Fruit fly (Drosophila melanogaster): ENCODE data around the gene CG5391.

Gene CG5391

DNA sequence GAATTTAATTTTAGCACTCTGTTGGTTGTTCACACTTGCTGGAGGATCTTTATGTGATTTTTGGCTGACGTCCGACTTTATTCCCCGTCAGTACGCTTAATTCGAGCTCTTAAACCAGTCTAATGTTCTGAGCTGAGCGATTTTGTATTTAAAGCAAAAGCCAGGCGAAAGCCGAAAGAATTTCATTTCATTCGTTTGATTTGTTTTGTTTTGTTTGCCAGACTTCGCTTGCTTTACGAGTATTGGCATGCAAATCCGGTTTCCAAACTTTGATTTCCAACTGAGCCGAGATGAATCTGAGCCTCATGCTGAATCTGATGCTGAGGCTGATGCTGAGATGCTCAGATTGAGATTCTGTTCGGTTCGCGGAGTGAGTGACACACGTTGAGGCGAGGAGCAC is at the start of gene CG5391:
Gene CG5391, minus strand, starts transcription at position 101 of the 400 bp plus-strand sequence.
- TF ChIP-seq psq (optimal IDR thresholded peaks at IDR 0.05) (no peak), pan (optimal IDR thresholded peaks at IDR 0.05) (no peak), EcR (GFP tag; optimal IDR thresholded peaks at IDR 0.05) (no peak), usp (GFP tag; optimal IDR thresholded peaks at IDR 0.05) (no peak), CG8478 (optimal IDR thresholded peaks at IDR 0.05) (no peak), Dll (optimal IDR thresholded peaks at IDR 0.05) (no peak)

DNA sequence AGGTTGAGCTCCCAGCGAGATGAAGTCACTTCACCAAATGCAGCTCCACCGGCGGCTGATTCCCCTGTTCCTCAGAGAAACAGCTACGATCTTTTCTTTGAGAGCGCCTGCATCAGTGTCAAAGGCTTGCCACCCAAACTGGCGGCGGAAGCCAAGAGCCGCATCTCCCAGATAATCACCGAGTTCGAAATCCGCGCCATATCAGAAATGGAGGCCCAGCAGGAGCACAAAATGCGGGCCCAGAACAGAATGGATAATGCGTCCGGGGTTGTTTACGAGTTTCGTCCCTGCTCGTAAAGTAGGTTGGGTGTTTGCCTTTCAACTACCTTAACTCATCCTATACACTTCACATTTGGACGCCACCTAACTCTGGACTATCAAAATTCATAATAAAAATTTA is 47.8 kb upstream of the CG5391 start, which contains the start of gene Gpdh3:
Gene Gpdh3, plus strand, starts transcription at position 301 of the 400 bp plus-strand sequence.
- TF ChIP-seq Dll (optimal IDR thresholded peaks at IDR 0.05) (no peak), EcR (GFP tag; optimal IDR thresholded peaks at IDR 0.05) (no peak), usp (GFP tag; optimal IDR thresholded peaks at IDR 0.05) (no peak), psq (optimal IDR thresholded peaks at IDR 0.05) (no peak), pan (optimal IDR thresholded peaks at IDR 0.05) (no peak), CG8478 (optimal IDR thresholded peaks at IDR 0.05) (no peak)

DNA sequence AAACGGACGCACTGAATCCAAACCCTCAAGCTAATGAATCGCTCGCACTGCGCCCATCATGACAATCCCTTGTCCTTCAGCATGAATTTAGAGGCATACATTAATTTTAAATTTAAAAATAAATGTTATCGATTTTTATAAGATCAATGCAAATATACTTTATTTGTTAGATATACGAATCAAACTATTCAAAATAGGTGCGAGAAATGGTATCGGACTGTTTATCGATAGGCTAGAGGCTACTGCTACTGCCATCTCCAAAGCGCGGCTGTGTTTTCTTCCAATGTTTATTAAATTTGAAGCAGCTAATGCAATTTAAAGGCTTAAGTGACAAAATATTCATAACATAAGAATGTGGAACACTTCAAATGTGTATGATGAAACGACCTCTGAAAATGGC is 47.1 kb upstream of the CG5391 start, which contains the start of gene CG43342:
Gene CG43342, plus strand, starts transcription at position 264 of the 400 bp plus-strand sequence.
- TF ChIP-seq EcR (GFP tag; optimal IDR thresholded peaks at IDR 0.05) (no peak), usp (GFP tag; optimal IDR thresholded peaks at IDR 0.05) (no peak), CG8478 (optimal IDR thresholded peaks at IDR 0.05) (no peak), psq (optimal IDR thresholded peaks at IDR 0.05) (no peak), Dll (optimal IDR thresholded peaks at IDR 0.05) (no peak), pan (optimal IDR thresholded peaks at IDR 0.05) (no peak)

DNA sequence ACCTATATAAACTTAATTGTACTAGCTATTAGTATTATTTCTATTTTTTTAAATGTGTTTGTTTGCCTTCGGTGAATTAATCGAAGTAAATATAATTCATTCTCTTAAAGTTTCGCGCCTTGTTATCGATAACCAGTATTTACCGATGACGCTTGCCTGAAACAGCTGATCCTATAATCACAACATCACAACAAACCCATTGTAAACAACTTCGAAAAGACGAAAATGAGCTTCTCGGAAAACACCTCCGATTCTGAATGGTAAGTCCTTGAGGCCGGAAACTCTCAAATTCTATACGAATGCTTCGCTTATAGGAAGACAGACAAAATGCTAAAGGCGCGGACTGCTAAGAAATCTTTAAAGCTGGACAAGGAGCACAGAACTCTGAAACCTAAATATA is 46.0 kb upstream of the CG5391 start, which contains the start of gene CG34149:
Gene CG34149, plus strand, starts transcription at position 187 of the 400 bp plus-strand sequence.
- TF ChIP-seq usp (GFP tag; optimal IDR thresholded peaks at IDR 0.05): no peak
- TF ChIP-seq EcR (GFP tag; optimal IDR thresholded peaks at IDR 0.05): no peak
- TF ChIP-seq CG8478 (optimal IDR thresholded peaks at IDR 0.05): no peak
- TF ChIP-seq Dll (optimal IDR thresholded peaks at IDR 0.05): no peak
- no peak for TF ChIP-seq pan (optimal IDR thresholded peaks at IDR 0.05)
- no peak for TF ChIP-seq psq (optimal IDR thresholded peaks at IDR 0.05)

DNA sequence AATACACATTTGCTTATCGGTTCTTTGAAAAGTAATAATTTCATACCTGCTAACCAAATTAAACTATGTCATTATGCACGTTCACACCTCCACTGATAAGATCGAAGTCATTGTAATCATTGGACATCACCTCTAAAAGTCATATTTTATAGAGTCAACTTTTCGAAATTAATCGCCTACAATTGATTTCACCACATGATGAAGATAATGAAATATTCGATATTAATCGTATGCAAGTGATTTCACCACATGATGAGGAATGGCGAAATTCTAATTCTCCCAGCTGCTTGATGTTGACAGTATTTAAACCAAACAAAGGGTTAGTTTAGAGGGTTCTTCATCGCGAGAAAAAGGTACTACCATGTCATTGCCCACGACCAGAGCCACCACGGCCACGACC is 41.7 kb upstream of the CG5391 start, which contains the start of gene CG18596:
Gene CG18596, plus strand, starts transcription at position 250 of the 400 bp plus-strand sequence.
- no peak for TF ChIP-seq usp (GFP tag; optimal IDR thresholded peaks at IDR 0.05)
- TF ChIP-seq psq (optimal IDR thresholded peaks at IDR 0.05): no peak
- no peak for TF ChIP-seq pan (optimal IDR thresholded peaks at IDR 0.05)
- no peak for TF ChIP-seq EcR (GFP tag; optimal IDR thresholded peaks at IDR 0.05)

DNA sequence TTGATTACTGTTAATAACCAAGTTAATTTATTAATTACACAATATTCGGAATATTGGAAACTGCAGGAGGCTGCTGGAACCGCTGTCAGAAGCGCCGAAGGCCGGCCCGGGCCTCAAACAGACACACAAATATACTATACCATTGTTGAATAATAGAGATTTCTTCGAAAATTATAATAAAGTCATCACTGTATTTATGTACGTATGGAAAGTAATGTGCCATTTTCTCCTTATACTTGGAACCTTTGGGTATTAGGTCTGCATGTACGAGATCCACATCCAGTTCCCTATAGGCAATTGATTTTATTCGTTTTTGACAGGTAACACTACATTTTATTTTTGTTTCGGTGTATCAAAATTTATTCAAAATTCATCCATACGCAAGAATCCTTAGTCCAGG is 38.6 kb upstream of the CG5391 start, which contains the start of gene CG7069:
Gene CG7069, plus strand, starts transcription at position 301 of the 400 bp plus-strand sequence.
- TF ChIP-seq Dll (optimal IDR thresholded peaks at IDR 0.05) (no peak), pan (optimal IDR thresholded peaks at IDR 0.05) (no peak), usp (GFP tag; optimal IDR thresholded peaks at IDR 0.05) (no peak), CG8478 (optimal IDR thresholded peaks at IDR 0.05) (no peak), EcR (GFP tag; optimal IDR thresholded peaks at IDR 0.05) (no peak), psq (optimal IDR thresholded peaks at IDR 0.05) (no peak)

DNA sequence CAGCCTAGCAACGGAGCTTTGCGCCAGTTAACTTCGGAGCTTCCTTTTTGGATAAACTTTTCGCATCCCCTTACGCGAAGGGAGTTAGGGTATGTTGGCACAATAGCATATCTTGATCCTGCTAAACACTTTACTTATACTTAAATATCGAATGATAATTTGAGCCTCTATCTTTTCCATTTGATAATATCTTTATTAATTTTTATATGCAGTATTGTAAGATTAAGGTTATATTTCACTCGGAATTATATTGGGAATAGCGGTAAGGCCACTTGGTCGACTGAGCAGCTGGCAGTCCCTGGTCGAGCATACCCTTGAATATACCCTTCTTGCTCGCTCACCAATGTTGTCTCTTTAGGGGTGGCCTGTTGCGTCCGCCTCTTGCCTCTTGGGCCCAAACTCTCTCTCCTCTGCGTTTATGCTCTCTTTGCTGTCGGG is 34.8 kb upstream of the CG5391 start:
- TF ChIP-seq CG8478 (optimal IDR thresholded peaks at IDR 0.05) (no peak), usp (GFP tag; optimal IDR thresholded peaks at IDR 0.05) (no peak), pan (optimal IDR thresholded peaks at IDR 0.05) (peak; percentile 72)

DNA sequence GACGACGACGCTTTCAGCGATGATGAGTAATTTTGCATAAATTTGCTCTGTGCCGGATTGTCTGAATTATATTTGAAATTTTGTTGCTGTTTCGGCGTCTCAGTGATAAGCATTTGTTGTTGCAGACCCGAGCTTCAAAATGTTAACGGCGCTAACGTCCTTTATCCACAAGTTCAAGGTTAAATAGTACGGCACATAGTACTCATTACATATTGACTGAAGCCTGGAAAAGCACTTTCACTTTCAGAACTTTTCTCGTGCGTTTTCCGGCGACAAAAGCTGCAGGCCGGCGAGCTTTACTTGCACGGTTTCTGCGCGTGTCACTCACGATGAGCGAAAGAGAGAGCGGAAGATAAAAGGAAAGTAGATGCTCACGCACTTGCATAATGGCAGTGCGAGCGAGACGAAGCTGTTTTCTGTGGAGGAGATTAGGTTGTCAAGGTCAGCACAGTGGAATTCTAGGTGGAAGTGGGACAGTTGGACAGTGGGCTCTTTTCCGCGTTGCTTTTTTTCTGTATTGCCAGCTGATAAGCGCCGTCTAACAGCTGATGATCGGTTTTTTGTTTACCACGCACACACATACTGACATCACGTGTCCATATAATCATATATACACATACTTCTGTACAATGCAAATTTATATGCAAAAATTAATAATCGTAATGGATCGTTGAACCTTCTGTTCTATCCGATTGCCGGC is 34.3 kb upstream of the CG5391 start:
- TF ChIP-seq EcR (GFP tag; optimal IDR thresholded peaks at IDR 0.05) (no peak), usp (GFP tag; optimal IDR thresholded peaks at IDR 0.05) (no peak)

DNA sequence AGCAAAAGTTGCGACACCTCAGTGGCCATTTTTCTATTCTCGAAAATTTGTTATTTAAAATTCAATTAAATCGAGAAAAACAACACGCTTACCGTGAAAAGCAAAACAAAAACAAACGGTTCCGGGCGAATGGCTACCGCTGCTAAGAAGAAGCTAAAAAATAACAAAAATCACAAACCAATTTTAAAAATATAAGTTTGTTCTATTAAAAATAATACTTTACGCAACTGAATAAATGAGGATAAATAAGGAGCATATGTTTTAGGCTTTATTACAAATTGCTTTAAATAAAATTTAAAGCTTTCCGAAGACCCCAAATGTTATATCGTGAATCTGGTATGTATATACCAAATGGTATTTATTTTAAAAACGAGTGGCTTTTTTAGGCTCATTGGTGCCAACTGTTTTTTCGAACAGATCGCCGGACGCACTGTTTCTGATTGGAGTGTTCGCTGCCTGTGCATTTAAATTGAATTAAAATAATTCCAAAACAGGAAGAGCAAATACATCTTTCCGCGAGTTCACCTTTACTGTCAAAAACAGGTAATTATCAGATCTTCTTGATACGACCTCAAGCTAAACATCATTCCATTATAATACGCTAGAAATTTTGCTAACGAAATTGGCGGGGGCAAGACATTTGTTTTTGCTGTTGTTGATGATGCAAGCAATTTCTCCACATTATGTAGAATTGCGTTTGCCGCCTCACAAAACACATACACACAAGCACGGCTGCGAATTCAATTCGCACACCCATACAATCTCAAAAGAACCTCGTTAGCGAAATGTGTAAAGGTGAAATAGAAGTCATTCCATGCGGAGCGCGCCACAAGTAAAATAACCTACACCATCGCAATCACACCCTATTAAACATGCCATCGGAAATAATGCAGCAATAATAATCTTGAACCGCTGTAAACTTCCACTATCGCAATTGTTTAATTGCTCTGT is 33.5 kb upstream of the CG5391 start, which contains the start of the genes Polr3F and PyK:
Gene Polr3F, minus strand, starts transcription at position 248 of the 951 bp plus-strand sequence.
Gene PyK, plus strand, starts transcription at position 411 of the 951 bp plus-strand sequence.
- TF ChIP-seq psq (optimal IDR thresholded peaks at IDR 0.05): no peak
- TF ChIP-seq EcR (GFP tag; optimal IDR thresholded peaks at IDR 0.05): no peak
- no peak for TF ChIP-seq pan (optimal IDR thresholded peaks at IDR 0.05)
- no peak for TF ChIP-seq usp (GFP tag; optimal IDR thresholded peaks at IDR 0.05)
- no peak for TF ChIP-seq CG8478 (optimal IDR thresholded peaks at IDR 0.05)
- no peak for TF ChIP-seq Dll (optimal IDR thresholded peaks at IDR 0.05)

DNA sequence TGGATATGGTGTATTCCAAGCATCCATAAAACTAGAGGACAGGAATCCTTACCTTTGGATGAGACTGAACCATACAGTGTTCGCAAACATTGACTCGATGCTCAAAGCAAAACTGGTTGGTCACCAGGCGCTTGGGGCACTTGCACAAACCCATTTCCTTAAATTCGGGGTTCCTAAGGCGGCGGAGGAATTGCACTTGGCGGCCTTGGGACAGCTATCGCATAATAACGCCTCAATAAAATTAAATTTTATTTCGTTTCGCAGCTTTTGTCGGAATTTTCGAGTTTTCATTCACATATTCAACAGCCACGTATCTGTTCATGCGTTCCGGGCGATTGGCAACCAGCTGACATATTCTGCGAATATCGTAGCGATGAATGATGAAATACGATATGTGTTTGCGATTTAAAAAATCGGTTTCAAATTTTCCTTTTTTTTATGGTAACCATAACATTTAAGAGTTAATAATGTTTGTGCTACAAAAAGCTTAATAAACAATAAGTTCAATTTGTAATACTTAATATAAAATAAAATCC is 31.8 kb upstream of the CG5391 start, which contains the start of gene CG5382:
Gene CG5382, minus strand, starts transcription at position 324 of the 536 bp plus-strand sequence.
- TF ChIP-seq EcR (GFP tag; optimal IDR thresholded peaks at IDR 0.05): no peak
- TF ChIP-seq pan (optimal IDR thresholded peaks at IDR 0.05): no peak
- TF ChIP-seq psq (optimal IDR thresholded peaks at IDR 0.05): no peak
- TF ChIP-seq Dll (optimal IDR thresholded peaks at IDR 0.05): no peak
- no peak for TF ChIP-seq CG8478 (optimal IDR thresholded peaks at IDR 0.05)
- TF ChIP-seq usp (GFP tag; optimal IDR thresholded peaks at IDR 0.05): no peak

DNA sequence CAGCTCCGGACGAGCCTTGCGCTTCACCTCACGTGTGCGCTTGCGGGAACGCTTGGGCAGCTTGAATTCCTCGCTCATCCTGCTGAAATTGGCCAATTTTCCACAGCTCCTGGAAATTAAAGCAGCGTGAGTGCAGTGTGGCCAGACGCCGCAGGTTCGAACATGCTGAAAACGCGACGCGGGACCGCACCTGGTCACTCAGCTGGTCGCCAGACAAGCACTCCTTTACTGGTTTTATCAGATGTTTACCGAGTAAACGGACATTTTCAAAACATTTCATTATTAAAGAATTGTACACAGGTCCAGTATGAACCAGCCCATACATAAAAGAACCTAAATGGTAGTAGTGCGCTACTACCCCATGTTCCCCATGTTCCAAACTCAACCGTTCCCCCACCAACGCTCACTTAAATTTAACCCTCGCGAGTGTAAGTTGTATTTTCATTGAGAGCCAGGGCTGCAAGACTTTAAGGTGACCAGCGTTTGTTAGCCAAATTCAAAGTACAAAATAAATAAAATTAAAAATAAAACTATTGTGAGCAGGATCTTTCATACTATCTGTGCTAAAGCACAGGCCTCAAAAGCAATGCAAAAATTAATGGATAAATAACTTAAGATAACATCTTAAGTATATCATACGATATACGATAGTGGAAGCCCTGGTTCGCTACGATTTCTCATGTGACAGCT is 28.4 kb upstream of the CG5391 start, which contains the start of the genes JMJD6, CG7071 and Muted:
Gene JMJD6, minus strand, starts transcription at position 154 of the 690 bp plus-strand sequence.
Gene CG7071, plus strand, starts transcription at position 403 of the 690 bp plus-strand sequence.
Gene Muted, plus strand, starts transcription at position 403 of the 690 bp plus-strand sequence.
- no peak for TF ChIP-seq usp (GFP tag; optimal IDR thresholded peaks at IDR 0.05)
- no peak for TF ChIP-seq EcR (GFP tag; optimal IDR thresholded peaks at IDR 0.05)
- TF ChIP-seq CG8478 (optimal IDR thresholded peaks at IDR 0.05): no peak

All from whole organism.